Fruit fly (Drosophila melanogaster) whole organism, embryonic: ENCODE measurements around the gene CG43901.

Experiments used
- Aef1 ChIP-seq: fragments of 200-800 bp; sonication (Bioruptor generic); IDR thresholded peaks from 3 replicates; pipeline ENCODE4 v1.3.6; 2022; ENCODE audit warnings: missing biosample characterization, missing genetic modification characterization
- CG10543 ChIP-seq: fragments of 200-800 bp; sonication (Bioruptor generic); optimal IDR thresholded peaks from 3 replicates; lab custom pipeline; 2017; ENCODE audit warnings: missing biosample characterization, mild to moderate bottlenecking, missing genetic modification characterization, moderate library complexity
- CG10654 ChIP-seq: fragments of 200-800 bp; sonication (Bioruptor generic); optimal IDR thresholded peaks from 2 replicates; lab custom pipeline; 2016; ENCODE audit warnings: missing biosample characterization, missing genetic modification characterization
- CG12659 ChIP-seq: fragments of 200-800 bp; sonication (Bioruptor generic); optimal IDR thresholded peaks from 3 replicates; lab custom pipeline; 2017; ENCODE audit warnings: mild to moderate bottlenecking, missing biosample characterization, missing genetic modification reagents, missing genetic modification characterization
- CG13775 ChIP-seq: fragments of 200-800 bp; sonication (Bioruptor generic); optimal IDR thresholded peaks from 3 replicates; lab custom pipeline; 2017; ENCODE audit warnings: missing biosample characterization, mild to moderate bottlenecking, missing genetic modification characterization
- CG13894 ChIP-seq: fragments of 200-800 bp; sonication (Bioruptor generic); optimal IDR thresholded peaks from 3 replicates; lab custom pipeline; 2018; ENCODE audit warnings: missing biosample characterization, mild to moderate bottlenecking, missing genetic modification characterization, moderate library complexity
- CG15696 ChIP-seq: fragments of 200-800 bp; sonication (Bioruptor generic); optimal IDR thresholded peaks from 2 replicates; lab custom pipeline; 2019; ENCODE audit warnings: missing biosample characterization, mild to moderate bottlenecking, missing genetic modification characterization, moderate library complexity
- CG1602 ChIP-seq: fragments of 200-800 bp; sonication (Bioruptor generic); optimal IDR thresholded peaks from 3 replicates; lab custom pipeline; 2016; ENCODE audit warnings: missing biosample characterization, missing genetic modification characterization
- CG1603 ChIP-seq: fragments of 200-800 bp; sonication (Bioruptor generic); optimal IDR thresholded peaks from 2 replicates; lab custom pipeline; 2019; ENCODE audit warnings: missing biosample characterization, mild to moderate bottlenecking, missing genetic modification characterization, moderate library complexity
- CG16779 ChIP-seq: fragments of 200-800 bp; sonication (Bioruptor generic); IDR thresholded peaks from 2 replicates; pipeline ENCODE4 v1.3.6; 2022; ENCODE audit warnings: missing biosample characterization, missing genetic modification characterization
- CG17186 ChIP-seq: fragments of 200-800 bp; sonication (Bioruptor generic); optimal IDR thresholded peaks from 3 replicates; lab custom pipeline; 2017; ENCODE audit warnings: missing biosample characterization, missing genetic modification reagents, missing genetic modification characterization
- CG17568 ChIP-seq: fragments of 200-800 bp; sonication (Bioruptor generic); optimal IDR thresholded peaks from 2 replicates; lab custom pipeline; 2018; ENCODE audit warnings: missing biosample characterization, mild to moderate bottlenecking, missing genetic modification characterization, moderate library complexity
- CG34422 ChIP-seq: fragments of 200-800 bp; sonication (Bioruptor generic); IDR thresholded peaks from 3 replicates; pipeline ENCODE4 v1.3.6; 2022; ENCODE audit warnings: missing biosample characterization, missing genetic modification characterization
- CG5180 ChIP-seq: fragments of 200-800 bp; sonication (Bioruptor generic); optimal IDR thresholded peaks from 3 replicates; lab custom pipeline; 2017; ENCODE audit warnings: missing biosample characterization, missing genetic modification characterization, mild to moderate bottlenecking, moderate library complexity, missing genetic modification reagents
- CG5953 ChIP-seq: fragments of 200-800 bp; sonication (Bioruptor generic); IDR thresholded peaks from 2 replicates; pipeline ENCODE4 v1.3.6; 2022; ENCODE audit warnings: missing biosample characterization, missing genetic modification characterization
- CG6689 ChIP-seq: fragments of 200-800 bp; sonication (Bioruptor generic); IDR thresholded peaks from 2 replicates; pipeline ENCODE4 v1.3.6; 2022; ENCODE audit warnings: missing biosample characterization, missing genetic modification characterization
- CG6791 ChIP-seq: fragments of 200-800 bp; sonication (Bioruptor generic); IDR thresholded peaks from 3 replicates; pipeline ENCODE4 v1.3.6; 2022; ENCODE audit warnings: missing biosample characterization, missing genetic modification characterization; ENCODE audit not compliant: partially characterized antibody
- CG7786 ChIP-seq: fragments of 200-800 bp; sonication (Bioruptor generic); optimal IDR thresholded peaks from 2 replicates; lab custom pipeline; 2016; ENCODE audit warnings: missing biosample characterization, missing genetic modification characterization
- CG7839 ChIP-seq: fragments of 200-800 bp; sonication (Bioruptor generic); optimal IDR thresholded peaks from 3 replicates; lab custom pipeline; 2018; ENCODE audit warnings: missing biosample characterization, mild to moderate bottlenecking, missing genetic modification characterization, moderate library complexity
- CG8089 ChIP-seq: fragments of 200-800 bp; sonication (Bioruptor generic); optimal IDR thresholded peaks from 3 replicates; lab custom pipeline; 2016; ENCODE audit warnings: missing biosample characterization, missing genetic modification characterization
- CG8765 ChIP-seq: fragments of 200-800 bp; sonication (Bioruptor generic); IDR thresholded peaks from 2 replicates; pipeline ENCODE4 v1.3.6; 2022; ENCODE audit warnings: missing biosample characterization, missing genetic modification characterization
- CTCF ChIP-seq: fragments of 200-800 bp; sonication (Bioruptor generic); optimal IDR thresholded peaks from 2 replicates; lab custom pipeline; 2017; ENCODE audit warnings: missing biosample characterization, mild to moderate bottlenecking, missing genetic modification characterization, moderate library complexity
- CkIIα-i1 ChIP-seq: fragments of 200-800 bp; sonication (Bioruptor generic); IDR thresholded peaks from 2 replicates; pipeline ENCODE4 v1.3.6; 2022; ENCODE audit warnings: missing biosample characterization, missing genetic modification characterization
- CoRest ChIP-seq: fragments of 200-800 bp; sonication (Bioruptor generic); optimal IDR thresholded peaks from 3 replicates; lab custom pipeline; 2018; ENCODE audit warnings: missing biosample characterization, mild to moderate bottlenecking, missing genetic modification characterization, moderate library complexity
- Dfd ChIP-seq, 2 experiments: fragments of >200 bp; optimal IDR thresholded peaks; 2 replicates each; lab custom pipeline; 2017; ENCODE audit warnings: missing biosample characterization in 2 of 2, missing genetic modification characterization in 2 of 2
- Ets65A ChIP-seq: fragments of 200-800 bp; sonication (Bioruptor generic); peaks from one replicate; lab custom pipeline; 2016; ENCODE audit warnings: missing biosample characterization, missing genetic modification characterization
- Gug ChIP-seq: fragments of 200-800 bp; sonication (Bioruptor generic); IDR thresholded peaks from 4 replicates; pipeline ENCODE4 v1.3.6; 2022; ENCODE audit warnings: missing biosample characterization, missing genetic modification characterization
- HLHmδ ChIP-seq: fragments of 200-800 bp; sonication (Bioruptor generic); optimal IDR thresholded peaks from 2 replicates; lab custom pipeline; 2018; ENCODE audit warnings: missing biosample characterization, mild to moderate bottlenecking, missing genetic modification characterization, moderate library complexity
- Hsf ChIP-seq: fragments of 200-800 bp; sonication (Bioruptor generic); optimal IDR thresholded peaks from 3 replicates; lab custom pipeline; 2016; ENCODE audit warnings: missing biosample characterization, missing genetic modification characterization
- Jarid2 ChIP-seq: fragments of 200-800 bp; sonication (Bioruptor generic); optimal IDR thresholded peaks from 3 replicates; lab custom pipeline; 2017; ENCODE audit warnings: mild to moderate bottlenecking, missing biosample characterization, missing genetic modification reagents, missing genetic modification characterization
- NC2β ChIP-seq: fragments of 200-800 bp; sonication (Bioruptor generic); optimal IDR thresholded peaks from 2 replicates; lab custom pipeline; 2016; ENCODE audit warnings: missing biosample characterization, missing genetic modification characterization
- Ptx1 ChIP-seq: fragments of 200-800 bp; sonication (Bioruptor generic); IDR thresholded peaks from 2 replicates; pipeline ENCODE4 v1.3.6; 2022; ENCODE audit warnings: missing biosample characterization, missing genetic modification characterization
- Sox102F ChIP-seq: fragments of 200-800 bp; sonication (Bioruptor generic); optimal IDR thresholded peaks from 2 replicates; lab custom pipeline; 2018; ENCODE audit warnings: missing biosample characterization, mild to moderate bottlenecking, missing genetic modification characterization, moderate library complexity
- Usf ChIP-seq: fragments of 200-800 bp; sonication (Bioruptor generic); optimal IDR thresholded peaks from 2 replicates; lab custom pipeline; 2017; ENCODE audit warnings: missing genotype, missing biosample characterization, missing genetic modification characterization
- Vsx1 ChIP-seq: fragments of 200-800 bp; sonication (Bioruptor generic); optimal IDR thresholded peaks from 2 replicates; lab custom pipeline; 2017; ENCODE audit warnings: missing biosample characterization, mild to moderate bottlenecking, missing genetic modification characterization, missing genetic modification reagents
- al ChIP-seq: fragments of 200-800 bp; sonication (Bioruptor generic); IDR thresholded peaks from 2 replicates; pipeline ENCODE4 v1.3.6; 2022; ENCODE audit warnings: missing biosample characterization, missing genetic modification characterization
- bsh ChIP-seq, 2 experiments: fragments of 200-800 bp; sonication (Bioruptor generic); optimal IDR thresholded peaks; 2 replicates each; lab custom pipeline; 2017 to 2018; ENCODE audit warnings: mild to moderate bottlenecking in 2 of 2, missing biosample characterization in 2 of 2, missing genetic modification characterization in 2 of 2, moderate library complexity in 1 of 2
- cato ChIP-seq: fragments of 200-800 bp; sonication (Bioruptor generic); optimal IDR thresholded peaks from 2 replicates; lab custom pipeline; 2016; ENCODE audit warnings: missing biosample characterization, missing genetic modification characterization, borderline replicate concordance
- cg ChIP-seq: fragments of 200-800 bp; sonication (Bioruptor generic); optimal IDR thresholded peaks from 3 replicates; lab custom pipeline; 2019; ENCODE audit warnings: missing biosample characterization, mild to moderate bottlenecking, missing genetic modification characterization, moderate library complexity
- chn ChIP-seq: fragments of 200-800 bp; sonication (Bioruptor generic); optimal IDR thresholded peaks from 2 replicates; lab custom pipeline; 2016; ENCODE audit warnings: missing biosample characterization, missing genetic modification characterization
- crp ChIP-seq, 2 experiments: fragments of 200-800 bp; sonication (Bioruptor generic); optimal IDR thresholded peaks; 2 replicates in 1 of 2; 3 replicates in 1 of 2; lab custom pipeline; 2017; ENCODE audit warnings: missing biosample characterization in 2 of 2, missing genetic modification characterization in 2 of 2, mild to moderate bottlenecking in 1 of 2, moderate library complexity in 1 of 2
- en ChIP-seq: fragments of 200-800 bp; sonication (Bioruptor generic); optimal IDR thresholded peaks from 2 replicates; lab custom pipeline; 2016; ENCODE audit warnings: missing biosample characterization, missing genetic modification characterization
- gce ChIP-seq: fragments of 200-800 bp; sonication (Bioruptor generic); IDR thresholded peaks from 3 replicates; pipeline ENCODE4 v1.3.6; 2022; ENCODE audit warnings: missing biosample characterization, missing genetic modification characterization
- gcm ChIP-seq: fragments of 200-800 bp; sonication (Bioruptor generic); optimal IDR thresholded peaks from 2 replicates; lab custom pipeline; 2019; ENCODE audit warnings: missing biosample characterization, mild to moderate bottlenecking, missing genetic modification characterization, moderate library complexity
- nerfin-1 ChIP-seq: fragments of 200-800 bp; sonication (Bioruptor generic); optimal IDR thresholded peaks from 3 replicates; lab custom pipeline; 2019; ENCODE audit warnings: missing biosample characterization, mild to moderate bottlenecking, missing genetic modification characterization, moderate library complexity
- pnt ChIP-seq: fragments of 200-800 bp; sonication (Bioruptor generic); optimal IDR thresholded peaks from 3 replicates; lab custom pipeline; 2016; ENCODE audit warnings: missing biosample characterization, missing genetic modification characterization
- tap ChIP-seq: fragments of 200-800 bp; optimal IDR thresholded peaks from 3 replicates; lab custom pipeline; 2019; ENCODE audit warnings: missing biosample characterization, mild to moderate bottlenecking, missing genetic modification characterization, moderate library complexity
- vnd ChIP-seq: fragments of 200-800 bp; sonication (Bioruptor generic); IDR thresholded peaks from 3 replicates; pipeline ENCODE4 v1.3.6; 2022; ENCODE audit warnings: missing biosample characterization, missing genetic modification characterization; ENCODE audit not compliant: partially characterized antibody
- wor ChIP-seq: fragments of 200-800 bp; sonication (Bioruptor generic); IDR thresholded peaks from 2 replicates; pipeline ENCODE4 v1.3.6; 2022; ENCODE audit warnings: missing biosample characterization, missing genetic modification characterization

Gene CG43901

DNA sequence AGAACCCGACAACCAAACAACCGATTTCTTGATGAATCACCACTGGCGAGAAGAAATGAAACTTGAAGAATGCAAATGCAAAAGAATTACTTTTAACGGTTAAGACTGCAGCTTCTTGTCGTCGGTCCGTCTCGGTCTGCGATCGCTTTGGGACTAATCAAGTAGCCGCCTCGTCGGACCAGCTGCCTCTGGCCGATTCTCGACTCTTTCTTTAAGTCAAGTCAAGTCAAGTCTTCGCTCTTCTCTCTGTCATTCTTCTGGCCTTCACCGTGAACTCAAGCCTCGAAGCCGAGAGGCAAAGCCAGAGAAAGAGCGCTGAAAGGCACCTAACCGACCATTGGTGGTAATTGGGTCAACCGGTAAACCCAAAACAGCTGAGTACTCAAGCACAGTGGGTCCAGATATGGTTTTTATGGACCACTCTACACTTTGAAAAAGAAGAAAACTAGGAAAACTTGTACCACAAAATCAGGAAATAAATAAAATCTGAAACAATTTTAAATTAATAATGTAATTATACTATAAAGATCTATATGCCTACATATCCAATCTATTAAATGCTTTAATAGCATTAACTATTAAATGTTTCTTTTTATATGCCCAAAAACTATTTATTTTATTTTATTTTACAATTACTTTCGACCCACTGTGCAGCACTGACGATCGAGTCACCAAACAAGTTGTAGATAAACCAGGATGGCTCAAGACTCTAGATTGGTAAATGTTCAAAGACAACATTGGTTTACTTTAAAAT lies 61.6 kb downstream of the CG43901 start, which contains the start of gene C901 (continued):
- peak in 1 of 2 experiments; percentile 87 for TF ChIP-seq bsh (GFP tag; optimal IDR thresholded peaks at IDR 0.05; lab: Kevin White, UChicago)
- no peak for TF ChIP-seq Usf
- no peak for TF ChIP-seq Dfd (GFP tag; optimal IDR thresholded peaks at IDR 0.05; lab: Kevin White, UChicago)
- TF ChIP-seq CG8089, result no peak
- TF ChIP-seq Vsx1 (GFP tag; lab: Kevin White, UChicago), result no peak
- no peak for TF ChIP-seq CG13894 (tag; lab: Kevin White, UChicago)
- 0 out of 3 replicates have a peak, but pooled peaks have one; percentile 27 for TF ChIP-seq CG34422 (GFP tag; lab: Robert Waterston, UW)
- no peak for TF ChIP-seq CG1603 (tag; lab: Kevin White, UChicago)
- no peak for TF ChIP-seq cg (GFP tag; lab: Kevin White, UChicago)
- no peak for TF ChIP-seq CG17186
- TF ChIP-seq Jarid2 (GFP tag; lab: Kevin White, UChicago), result no peak
- TF ChIP-seq Gug (GFP tag; lab: Robert Waterston, UW), result peak; percentile 29; the same call in 1 of the 4 replicates
- TF ChIP-seq NC2β (GFP tag; lab: Kevin White, UChicago), result no peak
- no peak for TF ChIP-seq gcm
- peak; percentile 85 for TF ChIP-seq CoRest (tag; lab: Kevin White, UChicago)
- TF ChIP-seq Ets65A (GFP tag; lab: Kevin White, UChicago), result no peak
- TF ChIP-seq CG5180 (GFP tag; lab: Kevin White, UChicago), result peak; percentile 36
- peak; percentile 2 for TF ChIP-seq cato
- TF ChIP-seq CkIIα-i1 (GFP tag; lab: Robert Waterston, UW), result no peak
- TF ChIP-seq CG12659 (GFP tag; lab: Kevin White, UChicago), result peak; percentile 64
- TF ChIP-seq CG7786 (GFP tag; lab: Kevin White, UChicago), result no peak
- TF ChIP-seq Sox102F (GFP tag; lab: Kevin White, UChicago), result peak; percentile 80
- peak; percentile 51; the same call in 1 of the 2 replicates for TF ChIP-seq wor (GFP tag; lab: Robert Waterston, UW)
- peak; percentile 66 for TF ChIP-seq Ptx1 (GFP tag; lab: Robert Waterston, UW)
- TF ChIP-seq CG16779 (GFP tag; lab: Robert Waterston, UW), result no peak
- peak; percentile 33 for TF ChIP-seq al
- TF ChIP-seq Aef1 (GFP tag; lab: Robert Waterston, UW), result peak; percentile 52; the same call in 2 of the 3 replicates
- TF ChIP-seq nerfin-1, result peak; percentile 76
- peak; percentile 5 for TF ChIP-seq Hsf (GFP tag; lab: Kevin White, UChicago)
- peak; percentile 83 for TF ChIP-seq CG7839
- peak; percentile 74 for TF ChIP-seq CG6689 (GFP tag; lab: Robert Waterston, UW)
- no peak for TF ChIP-seq en (GFP tag; lab: Kevin White, UChicago)
- TF ChIP-seq CG6791 (GFP tag; lab: Robert Waterston, UW), result no peak
- no peak for TF ChIP-seq CG17568 (GFP tag; lab: Kevin White, UChicago)
- peak; percentile 19 for TF ChIP-seq CG13775 (GFP tag; lab: Kevin White, UChicago)
- no peak for TF ChIP-seq gce (GFP tag; lab: Robert Waterston, UW)
- peak; percentile 27 for TF ChIP-seq CG15696
- no peak for TF ChIP-seq vnd
- TF ChIP-seq tap, result peak; percentile 62
- peak; percentile 16 for TF ChIP-seq CTCF (GFP tag; lab: Kevin White, UChicago)
- peak; percentile 53 for TF ChIP-seq CG1602 (GFP tag; lab: Kevin White, UChicago)
- peak; percentile 23 for TF ChIP-seq CG10654 (GFP tag; lab: Kevin White, UChicago)
- TF ChIP-seq CG8765 (GFP tag; lab: Robert Waterston, UW), result no peak
- TF ChIP-seq chn, result no peak
- no peak for TF ChIP-seq HLHmδ (GFP tag; lab: Kevin White, UChicago)
- no peak for TF ChIP-seq pnt (GFP tag; lab: Kevin White, UChicago)
- TF ChIP-seq CG10543 (GFP tag; lab: Kevin White, UChicago), result no peak
- no peak for TF ChIP-seq CG5953 (GFP tag; lab: Robert Waterston, UW)
- TF ChIP-seq crp (GFP tag; optimal IDR thresholded peaks at IDR 0.05; lab: Kevin White, UChicago), result peak in 1 of 2 experiments; percentile 34
